Worm (Caenorhabditis elegans) whole organism, early embryonic: ENCODE data around the gene F55G11.6.

Experiments
- B0310.2 ChIP-seq: sonication (generic microtip); optimal IDR thresholded peaks from 2 replicates; lab custom pipeline; 2016; ENCODE audit warnings: mild to moderate bottlenecking, missing genetic modification characterization, missing compliant biosample characterization
- F13C5.2 ChIP-seq: sonication (generic microtip); optimal IDR thresholded peaks from 2 replicates; lab custom pipeline; 2017; ENCODE audit warnings: mild to moderate bottlenecking, missing genetic modification characterization, inconsistent platforms, missing compliant biosample characterization
- ama-1 ChIP-seq: fragments of 150-350 bp; optimal IDR thresholded peaks from 2 replicates; lab custom pipeline; 2014
- ceh-13 ChIP-seq: fragments of 200-800 bp; sonication (Bioruptor generic); optimal IDR thresholded peaks from 2 replicates; lab custom pipeline; 2018; ENCODE audit warnings: mild to moderate bottlenecking, missing genetic modification characterization, missing compliant biosample characterization
- ceh-36 ChIP-seq: sonication (generic microtip); optimal IDR thresholded peaks from 2 replicates; lab custom pipeline; 2016; ENCODE audit warnings: missing genetic modification characterization, inconsistent platforms, missing compliant biosample characterization
- ets-7 ChIP-seq: sonication (generic microtip); optimal IDR thresholded peaks from 2 replicates; lab custom pipeline; 2016; ENCODE audit warnings: missing genotype, missing genetic modification characterization, missing compliant biosample characterization
- flt-1 ChIP-seq: fragments of 200-800 bp; sonication (Bioruptor generic); IDR thresholded peaks from 2 replicates; pipeline ENCODE4 v1.3.6; 2022; ENCODE audit warnings: missing genetic modification characterization, missing compliant biosample characterization
- hmg-4 ChIP-seq: fragments of 200-800 bp; sonication (Bioruptor generic); optimal IDR thresholded peaks from 2 replicates; lab custom pipeline; 2018; ENCODE audit warnings: mild to moderate bottlenecking, missing genetic modification characterization, missing compliant biosample characterization
- pes-1 ChIP-seq: fragments of 200-800 bp; sonication (Bioruptor generic); IDR thresholded peaks from 2 replicates; pipeline ENCODE4 v1.3.6; 2022; ENCODE audit warnings: missing genetic modification reagents, missing genetic modification characterization, missing compliant biosample characterization
- sea-1 ChIP-seq: fragments of 200-800 bp; sonication (Bioruptor generic); conservative IDR thresholded peaks from 2 replicates; pipeline ENCODE4 v1.3.6; 2022; ENCODE audit warnings: missing genetic modification characterization, missing compliant biosample characterization
- tbx-11 ChIP-seq: fragments of 200-800 bp; sonication (Bioruptor generic); IDR thresholded peaks from 2 replicates; pipeline ENCODE4 v1.3.6; 2022; ENCODE audit warnings: missing genetic modification characterization, missing compliant biosample characterization
- tbx-37 ChIP-seq: fragments of 200-800 bp; sonication (Bioruptor generic); conservative IDR thresholded peaks from 2 replicates; pipeline ENCODE4 v1.3.6; 2022; ENCODE audit warnings: missing genetic modification reagents, missing genetic modification characterization, missing compliant biosample characterization
- tra-4 ChIP-seq: sonication (generic microtip); optimal IDR thresholded peaks from 2 replicates; lab custom pipeline; 2017; ENCODE audit warnings: missing genetic modification characterization, missing compliant biosample characterization

DNA sequence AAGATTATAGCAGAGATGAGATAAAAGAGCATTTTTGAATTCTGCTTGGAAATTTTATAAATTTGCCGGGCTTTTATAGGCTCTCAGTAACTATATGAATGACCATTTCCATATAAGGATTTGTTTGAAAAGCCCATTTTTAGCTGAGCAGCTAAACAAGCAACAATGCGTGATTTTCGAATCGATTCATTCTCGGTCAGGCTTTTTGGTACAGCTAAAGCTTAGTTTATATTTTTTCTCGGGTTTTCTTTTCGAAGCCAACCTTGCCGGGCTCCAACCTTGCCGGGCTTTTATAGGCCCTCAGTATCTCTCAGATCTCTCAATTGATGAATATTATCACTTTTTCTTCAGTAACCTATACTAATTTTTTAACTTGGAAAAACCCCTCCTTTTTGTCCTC, 33.5 kb upstream of the F55G11.6 start, which contains the start of gene srlf-4:
- no peak for TF ChIP-seq ama-1 (lab: Kevin White, UChicago)
- TF ChIP-seq hmg-4, result no peak
- TF ChIP-seq ceh-13, result no peak
- TF ChIP-seq sea-1 (GFP tag; lab: Robert Waterston, UW), result no peak
- no peak for TF ChIP-seq B0310.2 (tag; lab: Kevin White, UChicago)
- no peak for TF ChIP-seq pes-1 (GFP tag; lab: Robert Waterston, UW)
- no peak for TF ChIP-seq F13C5.2 (tag; lab: Kevin White, UChicago)
- TF ChIP-seq ets-7 (tag; lab: Kevin White, UChicago), result no peak
- no peak for TF ChIP-seq tbx-11 (GFP tag; lab: Robert Waterston, UW)
- no peak for TF ChIP-seq tbx-37 (GFP tag; lab: Robert Waterston, UW)
- TF ChIP-seq flt-1 (GFP tag; lab: Robert Waterston, UW), result no peak
- no peak for TF ChIP-seq ceh-36 (tag; lab: Kevin White, UChicago)
- no peak for TF ChIP-seq tra-4 (tag; lab: Kevin White, UChicago)
